Worm (Caenorhabditis elegans) whole organism, L3 larva: ENCODE results near the gene K07E8.6.

Source experiments
- ama-1 ChIP-seq: fragments of 150-350 bp; optimal IDR thresholded peaks from 2 replicates; lab custom pipeline; 2018
- nhr-12 ChIP-seq: fragments of 150-350 bp; optimal IDR thresholded peaks from 2 replicates; lab custom pipeline; 2014; ENCODE audit warnings: missing biosample characterization, missing genetic modification characterization
- nhr-77 ChIP-seq: fragments of 150-350 bp; optimal IDR thresholded peaks from 2 replicates; lab custom pipeline; 2014; ENCODE audit warnings: missing biosample characterization, missing genetic modification characterization
- snpc-4 ChIP-seq: fragments of 150-350 bp; optimal IDR thresholded peaks from 2 replicates; lab custom pipeline; 2014; ENCODE audit warnings: missing biosample characterization, missing genetic modification characterization
- unc-39 ChIP-seq: sonication (generic microtip); optimal IDR thresholded peaks from 4 replicates; lab custom pipeline; 2017; ENCODE audit warnings: missing biosample characterization, missing genetic modification characterization
- zag-1 ChIP-seq: fragments of 150-350 bp; optimal IDR thresholded peaks from 2 replicates; lab custom pipeline; 2014; ENCODE audit warnings: missing biosample characterization, missing genetic modification characterization
- ztf-11 ChIP-seq: fragments of 150-350 bp; optimal IDR thresholded peaks from 2 replicates; lab custom pipeline; 2014; ENCODE audit warnings: missing biosample characterization, missing genetic modification characterization
- ztf-4 ChIP-seq: fragments of 150-350 bp; optimal IDR thresholded peaks from 2 replicates; lab custom pipeline; 2014; ENCODE audit warnings: missing biosample characterization, missing genetic modification characterization

DNA sequence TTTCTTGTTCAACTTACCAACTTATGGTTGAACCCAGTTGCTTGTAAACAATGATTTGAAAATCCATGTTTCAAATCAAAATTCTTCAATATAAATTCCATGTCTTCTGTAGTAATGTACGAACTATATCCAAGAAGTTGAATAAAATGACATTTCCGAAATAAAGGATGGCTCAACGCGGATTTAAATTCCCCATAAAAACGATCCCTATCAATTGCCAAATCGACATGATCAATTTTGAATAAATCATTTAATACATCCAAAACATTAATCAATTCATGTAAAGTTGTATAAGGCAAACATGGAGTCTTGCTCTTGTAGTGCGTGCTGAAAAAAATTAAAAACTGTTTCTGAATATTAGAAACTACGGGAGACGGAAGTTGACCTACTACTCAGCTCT is 48.3 kb downstream of the K07E8.6 start, which contains the start of gene W08F4.10:
- no peak for TF ChIP-seq ztf-11 (tag; lab: Kevin White, UChicago)
- no peak for TF ChIP-seq ztf-4 (tag; lab: Kevin White, UChicago)
- no peak for TF ChIP-seq ama-1 (lab: Kevin White, UChicago)
- no peak for TF ChIP-seq unc-39
- TF ChIP-seq zag-1: no peak
- no peak for TF ChIP-seq nhr-77
- no peak for TF ChIP-seq nhr-12 (tag; lab: Kevin White, UChicago)
- no peak for TF ChIP-seq snpc-4 (tag; lab: Kevin White, UChicago)
